Worm (Caenorhabditis elegans) whole organism, L1 larva: Measurements from ENCODE around the gene sri-39.

ENCODE experiments used
- C04F5.9 ChIP-seq: sonication (generic microtip); optimal IDR thresholded peaks from 2 replicates; lab custom pipeline; 2016; ENCODE audit warnings: missing genetic modification characterization, missing compliant biosample characterization
- aha-1 ChIP-seq: fragments of 150-350 bp; optimal IDR thresholded peaks from 2 replicates; lab custom pipeline; 2014; ENCODE audit warnings: missing biosample characterization, missing genetic modification characterization
- aly-2 ChIP-seq: fragments of 150-350 bp; optimal IDR thresholded peaks from 2 replicates; lab custom pipeline; 2014; ENCODE audit warnings: missing biosample characterization, missing genetic modification characterization
- ceh-63 ChIP-seq: fragments of 200-800 bp; sonication (Bioruptor generic); optimal IDR thresholded peaks from 2 replicates; lab custom pipeline; 2018; ENCODE audit warnings: mild to moderate bottlenecking, missing genetic modification characterization, missing compliant biosample characterization
- ceh-8 ChIP-seq: fragments of 200-800 bp; sonication (Bioruptor generic); optimal IDR thresholded peaks from 2 replicates; lab custom pipeline; 2018; ENCODE audit warnings: mild to moderate bottlenecking, missing genetic modification characterization, moderate library complexity, missing compliant biosample characterization
- ceh-82 ChIP-seq, 3 experiments: fragments of 150-350 bp in 1 of 3; sonication (generic microtip) in 2 of 3; optimal IDR thresholded peaks; 2 replicates each; lab custom pipeline; 2014 to 2017; ENCODE audit warnings: missing biosample characterization in 3 of 3, missing genetic modification characterization in 3 of 3
- ces-1 ChIP-seq: fragments of 150-350 bp; optimal IDR thresholded peaks from 2 replicates; lab custom pipeline; 2014; ENCODE audit warnings: missing biosample characterization, missing genetic modification reagents, missing genetic modification characterization
- efl-1 ChIP-seq, 4 experiments: fragments of 150-350 bp; optimal IDR thresholded peaks in 3 of 4; peaks in 1 of 4; 1 replicate in 1 of 4; 2 replicates in 3 of 4; lab custom pipeline; 2014; ENCODE audit warnings: missing biosample characterization in 2 of 4, missing genetic modification characterization in 2 of 4, missing genetic modification reagents in 2 of 4
- efl-3 ChIP-seq: fragments of 200-800 bp; sonication (Bioruptor generic); optimal IDR thresholded peaks from 2 replicates; lab custom pipeline; 2018; ENCODE audit warnings: mild to moderate bottlenecking, missing genetic modification characterization, missing compliant biosample characterization
- elt-2 ChIP-seq: sonication (generic microtip); optimal IDR thresholded peaks from 2 replicates; lab custom pipeline; 2016; ENCODE audit warnings: missing genetic modification characterization, mild to moderate bottlenecking, inconsistent platforms, missing compliant biosample characterization, missing genetic modification reagents
- fkh-10 ChIP-seq: sonication (generic microtip); optimal IDR thresholded peaks from 2 replicates; lab custom pipeline; 2017; ENCODE audit warnings: missing biosample characterization, missing genetic modification reagents, missing genetic modification characterization
- fkh-8 ChIP-seq: sonication (generic microtip); optimal IDR thresholded peaks from 2 replicates; lab custom pipeline; 2016; ENCODE audit warnings: mild to moderate bottlenecking, missing genetic modification characterization, missing compliant biosample characterization
- jun-1 ChIP-seq: fragments of 150-350 bp; optimal IDR thresholded peaks from 2 replicates; lab custom pipeline; 2014; ENCODE audit warnings: missing biosample characterization, missing genetic modification reagents, missing genetic modification characterization
- lin-35 ChIP-seq, 2 experiments: fragments of 150-350 bp; optimal IDR thresholded peaks; 2 replicates each; lab custom pipeline; 2014; ENCODE audit warnings: missing biosample characterization in 2 of 2, missing genetic modification characterization in 2 of 2, missing genetic modification reagents in 2 of 2
- lir-3 ChIP-seq: sonication (generic microtip); optimal IDR thresholded peaks from 2 replicates; lab custom pipeline; 2016; ENCODE audit warnings: mild to moderate bottlenecking, missing genetic modification characterization, moderate library complexity, missing compliant biosample characterization; ENCODE audit not compliant: poor library complexity
- mef-2 ChIP-seq: fragments of 150-350 bp; optimal IDR thresholded peaks from 2 replicates; lab custom pipeline; 2014; ENCODE audit warnings: missing biosample characterization, missing genetic modification characterization
- nhr-20 ChIP-seq: sonication (generic microtip); optimal IDR thresholded peaks from 2 replicates; lab custom pipeline; 2016; ENCODE audit warnings: mild to moderate bottlenecking, missing genetic modification characterization, missing compliant biosample characterization
- nhr-28 ChIP-seq: fragments of 150-350 bp; optimal IDR thresholded peaks from 2 replicates; lab custom pipeline; 2014; ENCODE audit warnings: missing biosample characterization, missing genetic modification characterization
- nhr-76 ChIP-seq: sonication (generic microtip); optimal IDR thresholded peaks from 2 replicates; lab custom pipeline; 2017; ENCODE audit warnings: missing biosample characterization, missing genetic modification characterization
- nhr-84 ChIP-seq: sonication (generic microtip); optimal IDR thresholded peaks from 2 replicates; lab custom pipeline; 2017; ENCODE audit warnings: missing biosample characterization, missing genetic modification characterization
- pag-3 ChIP-seq: sonication (generic microtip); optimal IDR thresholded peaks from 2 replicates; lab custom pipeline; 2017; ENCODE audit warnings: missing genetic modification characterization, mild to moderate bottlenecking, missing compliant biosample characterization, antibody characterized with exemption, borderline replicate concordance; ENCODE audit not compliant: insufficient read depth
- pqm-1 ChIP-seq: sonication (generic microtip); optimal IDR thresholded peaks from 3 replicates; lab custom pipeline; 2017; ENCODE audit warnings: missing biosample characterization, missing genetic modification characterization
- snpc-4 ChIP-seq: fragments of 150-350 bp; optimal IDR thresholded peaks from 2 replicates; lab custom pipeline; 2014; ENCODE audit warnings: missing biosample characterization, missing genetic modification characterization
- snu-23 ChIP-seq: sonication (generic microtip); optimal IDR thresholded peaks from 2 replicates; lab custom pipeline; 2016; ENCODE audit warnings: missing genetic modification characterization, missing compliant biosample characterization
- sptf-1 ChIP-seq: fragments of 150-350 bp; optimal IDR thresholded peaks from 2 replicates; lab custom pipeline; 2014; ENCODE audit warnings: missing biosample characterization, missing genetic modification characterization
- sup-37 ChIP-seq: fragments of 200-800 bp; sonication (Bioruptor generic); optimal IDR thresholded peaks from 2 replicates; lab custom pipeline; 2018; ENCODE audit warnings: mild to moderate bottlenecking, missing genetic modification characterization, missing compliant biosample characterization
- tbx-2 ChIP-seq: sonication (generic microtip); optimal IDR thresholded peaks from 2 replicates; lab custom pipeline; 2016; ENCODE audit warnings: missing genetic modification characterization, missing compliant biosample characterization
- unc-62 ChIP-seq: fragments of 150-350 bp; optimal IDR thresholded peaks from 2 replicates; lab custom pipeline; 2014; ENCODE audit warnings: missing biosample characterization, missing genetic modification reagents, missing genetic modification characterization
- zag-1 ChIP-seq: fragments of 150-350 bp; optimal IDR thresholded peaks from 2 replicates; lab custom pipeline; 2014; ENCODE audit warnings: missing biosample characterization, missing genetic modification characterization
- zip-4 ChIP-seq: fragments of 200-800 bp; sonication (Bioruptor generic); optimal IDR thresholded peaks from 2 replicates; lab custom pipeline; 2018; ENCODE audit warnings: mild to moderate bottlenecking, missing genetic modification characterization, moderate library complexity, missing compliant biosample characterization
- ztf-4 ChIP-seq: fragments of 150-350 bp; optimal IDR thresholded peaks from 2 replicates; lab custom pipeline; 2014; ENCODE audit warnings: missing biosample characterization, missing genetic modification characterization

sri-39 gene

ce11 chrII:2586861-2587554 is at the start of gene sri-39, which contains the start of gene F33H12.7:
TSS of gene sri-39 (plus strand) at chrII:2587504.
TSS of gene F33H12.7 (minus strand) at chrII:2586911.
- no peak for TF ChIP-seq zag-1 (tag; lab: Kevin White, UChicago)
- TF ChIP-seq lir-3 (tag; lab: Kevin White, UChicago) = no peak
- no peak for TF ChIP-seq efl-3 (GFP tag; lab: Kevin White, UChicago)
- TF ChIP-seq efl-1 (optimal IDR thresholded peaks at IDR 0.05; lab: Kevin White, UChicago) = no peak
- peak in 1 of 2 experiments; percentile 74 for TF ChIP-seq efl-1 (GFP tag; optimal IDR thresholded peaks at IDR 0.05 in 1 of 2; lab: Kevin White, UChicago)
- peak; percentile 96 for TF ChIP-seq elt-2 (tag; lab: Kevin White, UChicago)
- peak in 1 of 2 experiments; percentile 12 for TF ChIP-seq lin-35 (GFP tag; optimal IDR thresholded peaks at IDR 0.05; lab: Kevin White, UChicago)
- no peak for TF ChIP-seq sup-37 (GFP tag; lab: Kevin White, UChicago)
- TF ChIP-seq jun-1 (tag; lab: Kevin White, UChicago) = peak; percentile 52
- TF ChIP-seq mef-2 (tag; lab: Kevin White, UChicago) = no peak
- no peak for TF ChIP-seq unc-62 (GFP tag; lab: Kevin White, UChicago)
- TF ChIP-seq ceh-63 (GFP tag; lab: Kevin White, UChicago) = no peak
- TF ChIP-seq ceh-82 (tag; optimal IDR thresholded peaks at IDR 0.05; lab: Kevin White, UChicago) = no peak
- TF ChIP-seq nhr-20 (tag; lab: Kevin White, UChicago) = no peak
- TF ChIP-seq pqm-1 (tag; lab: Kevin White, UChicago) = no peak
- TF ChIP-seq sptf-1 = no peak
- no peak for TF ChIP-seq tbx-2 (tag; lab: Kevin White, UChicago)
- no peak for TF ChIP-seq aha-1 (tag; lab: Kevin White, UChicago)
- TF ChIP-seq aly-2 (tag; lab: Kevin White, UChicago) = no peak
- TF ChIP-seq, all 84 proteins: peak for 4

ce11 chrII:2537754-2538153 is 49.5 kb upstream of the sri-39 start, which contains the start of gene K02F6.7:
TSS of gene K02F6.7 (minus strand) at chrII:2537854.
- TF ChIP-seq fkh-8 = no peak
- no peak for TF ChIP-seq nhr-28 (tag; lab: Kevin White, UChicago)
- TF ChIP-seq, all 84 proteins: peak for 0

ce11 chrII:2538194-2538593 is 49.1 kb upstream of the sri-39 start, which contains the start of gene K02F6.4:
TSS of gene K02F6.4 (plus strand) at chrII:2538494.
- TF ChIP-seq zip-4 (GFP tag; lab: Kevin White, UChicago) = no peak
- no peak for TF ChIP-seq ces-1 (GFP tag; lab: Kevin White, UChicago)
- TF ChIP-seq, all 84 proteins: peak for 0

- TF ChIP-seq snpc-4 (tag; lab: Kevin White, UChicago) (no peak), ztf-4 (no peak), aly-2 (tag; lab: Kevin White, UChicago) (no peak), pag-3 (tag; lab: Kevin White, UChicago) (no peak), efl-1 (optimal IDR thresholded peaks at IDR 0.05; lab: Kevin White, UChicago) (no peak), efl-1 (GFP tag; optimal IDR thresholded peaks at IDR 0.05 in 1 of 2; lab: Kevin White, UChicago) (peak in 1 of 2 experiments; percentile 48)
Observed at ce11 chrII:2545925-2546324, 41.4 kb upstream of the sri-39 start, which contains the start of gene K02F6.3. TSS of gene K02F6.3 (plus strand) at chrII:2546225.

ce11 chrII:2553030-2553429 is 34.3 kb upstream of the sri-39 start:
- TF ChIP-seq nhr-76 (tag; lab: Kevin White, UChicago) (no peak), nhr-84 (tag; lab: Kevin White, UChicago) (no peak), ceh-8 (GFP tag; lab: Kevin White, UChicago) (no peak), snu-23 (GFP tag; lab: Kevin White, UChicago) (no peak), fkh-10 (GFP tag; lab: Kevin White, UChicago) (no peak), C04F5.9 (tag; lab: Kevin White, UChicago) (no peak), sup-37 (GFP tag; lab: Kevin White, UChicago) (no peak), efl-1 (optimal IDR thresholded peaks at IDR 0.05; lab: Kevin White, UChicago) (no peak), efl-1 (GFP tag; optimal IDR thresholded peaks at IDR 0.05 in 1 of 2; lab: Kevin White, UChicago) (peak in 1 of 2 experiments; percentile 44)
